Worm (Caenorhabditis elegans): Measurements from ENCODE around the gene twk-6.

The twk-6 gene

ce11 chrIII:4756983-4757382 is 14.3 kb downstream of the twk-6 start, which contains the start of gene fbxl-2 (continued):
- peak; percentile 79 for TF ChIP-seq lin-15B (tag; optimal IDR thresholded peaks at IDR 0.05)
- 0 out of 2 replicates have a peak, but pooled peaks have one; percentile 6 for TF ChIP-seq ceh-44 (GFP tag; IDR thresholded peaks at IDR 0.05)
- peak; percentile 94 for TF ChIP-seq lin-13 (GFP tag; optimal IDR thresholded peaks at IDR 0.05)
- peak; percentile 97 for TF ChIP-seq mes-2 (tag; optimal IDR thresholded peaks at IDR 0.05; ENCODE audit: poor library complexity, severe bottlenecking)
- peak; percentile 75; the same call in 1 of the 2 replicates for TF ChIP-seq Y105C5A.15 (GFP tag; IDR thresholded peaks at IDR 0.05)
- peak; percentile 51; the same call in 1 of the 2 replicates for TF ChIP-seq nhr-41 (GFP tag; IDR thresholded peaks at IDR 0.05)
- peak; percentile 51 for TF ChIP-seq pqm-1 (tag; optimal IDR thresholded peaks at IDR 0.05)
- TF ChIP-seq mxl-3 (GFP tag; optimal IDR thresholded peaks at IDR 0.05) = peak; percentile 77
- peak; percentile 77 for TF ChIP-seq mdt-29 (GFP tag; IDR thresholded peaks at IDR 0.05)
- peak; percentile 92 for TF ChIP-seq F37D6.2 (tag; optimal IDR thresholded peaks at IDR 0.05)

- TF ChIP-seq Y105C5A.15 (GFP tag; IDR thresholded peaks at IDR 0.05) (no peak), cey-2 (tag; optimal IDR thresholded peaks at IDR 0.05; ENCODE audit: borderline replicate concordance, insufficient read depth) (no peak), nhr-28 (tag; optimal IDR thresholded peaks at IDR 0.05) (no peak), pqm-1 (tag; optimal IDR thresholded peaks at IDR 0.05) (no peak), ceh-28 (tag; optimal IDR thresholded peaks at IDR 0.05) (no peak), tag-97 (GFP tag; IDR thresholded peaks at IDR 0.05) (no peak), set-16 (GFP tag; IDR thresholded peaks at IDR 0.05) (peak; percentile 78)
Measured at ce11 chrIII:4762846-4763245, 20.1 kb downstream of the twk-6 start.

- TF ChIP-seq lin-29 (GFP tag; IDR thresholded peaks at IDR 0.05) (no peak), ZK337.2 (GFP tag; IDR thresholded peaks at IDR 0.05) (no peak)
Measured at ce11 chrIII:4763509-4763908, 20.8 kb downstream of the twk-6 start, which contains the start of gene B0393.4. B0393.4 (minus strand) TSS chrIII:4763609.

- TF ChIP-seq cey-2 (tag; optimal IDR thresholded peaks at IDR 0.05; ENCODE audit: borderline replicate concordance, insufficient read depth) (no peak), T26A8.4 (GFP tag; IDR thresholded peaks at IDR 0.05) (no peak), mxl-2 (GFP tag; conservative IDR thresholded peaks at IDR 0.05) (no peak), hif-1 (tag; optimal IDR thresholded peaks at IDR 0.05) (no peak), spr-3 (GFP tag; optimal IDR thresholded peaks at IDR 0.05) (no peak), ceh-82 (tag; optimal IDR thresholded peaks at IDR 0.05) (no peak), mdl-1 (tag; optimal IDR thresholded peaks at IDR 0.05) (no peak), mep-1 (tag; optimal IDR thresholded peaks at IDR 0.05) (no peak), aha-1 (tag) (peak; percentile 4), tra-1 (GFP tag; IDR thresholded peaks at IDR 0.05) (no peak), lin-13 (GFP tag; optimal IDR thresholded peaks at IDR 0.05) (no peak), mxl-3 (GFP tag; optimal IDR thresholded peaks at IDR 0.05) (peak; percentile 18), daf-8 (GFP tag; IDR thresholded peaks at IDR 0.05) (no peak)
Measured at ce11 chrIII:4765474-4765873, 22.8 kb downstream of the twk-6 start, which contains the start of gene B0393.5. B0393.5 (plus strand) TSS chrIII:4765774.

- peak; percentile 47 for TF ChIP-seq nhr-28 (tag; optimal IDR thresholded peaks at IDR 0.05)
- TF ChIP-seq unc-62 (GFP tag; optimal IDR thresholded peaks at IDR 0.05 in 1 of 2) = peak in 1 of 2 experiments; percentile 75
- TF ChIP-seq unc-62 (tag; optimal IDR thresholded peaks at IDR 0.05) = no peak
- peak; percentile 9 for TF ChIP-seq mxl-3 (GFP tag; optimal IDR thresholded peaks at IDR 0.05)
- TF ChIP-seq ceh-28 (tag; optimal IDR thresholded peaks at IDR 0.05) = no peak
Measured at ce11 chrIII:4766842-4767241, 24.1 kb downstream of the twk-6 start.

ce11 chrIII:4767869-4768645 is 25.3 kb downstream of the twk-6 start:
- no peak for TF ChIP-seq lin-39 (tag; optimal IDR thresholded peaks at IDR 0.05)
- TF ChIP-seq zag-1 (tag; optimal IDR thresholded peaks at IDR 0.05) = no peak
- peak; percentile 96 for TF ChIP-seq aha-1 (tag)
- TF ChIP-seq zip-2 (tag; optimal IDR thresholded peaks at IDR 0.05) = no peak
- TF ChIP-seq Y48G9A.11 (GFP tag; IDR thresholded peaks at IDR 0.05) = no peak
- no peak for TF ChIP-seq unc-130 (GFP tag; optimal IDR thresholded peaks at IDR 0.05)
- no peak for TF ChIP-seq skn-1 (tag; optimal IDR thresholded peaks at IDR 0.05)
- TF ChIP-seq nhr-10 (tag; optimal IDR thresholded peaks at IDR 0.05) = no peak
